Worm (Caenorhabditis elegans) whole organism, L1 larva: ENCODE results near the gene R08C7.12.

ENCODE experiments used
- Y116A8C.19 ChIP-seq: sonication (generic microtip); optimal IDR thresholded peaks from 2 replicates; lab custom pipeline; 2016; ENCODE audit warnings: missing compliant biosample characterization, missing genetic modification characterization, borderline replicate concordance
- aha-1 ChIP-seq: fragments of 150-350 bp; optimal IDR thresholded peaks from 2 replicates; lab custom pipeline; 2014; ENCODE audit warnings: missing biosample characterization, missing genetic modification characterization
- ama-1 ChIP-seq: fragments of 150-350 bp; optimal IDR thresholded peaks from 2 replicates; lab custom pipeline; 2014
- ceh-82 ChIP-seq, 3 experiments: fragments of 150-350 bp in 1 of 3; sonication (generic microtip) in 2 of 3; optimal IDR thresholded peaks; 2 replicates each; lab custom pipeline; 2014 to 2017; ENCODE audit warnings: missing biosample characterization in 3 of 3, missing genetic modification characterization in 3 of 3
- ceh-88 ChIP-seq: fragments of 200-800 bp; sonication (Bioruptor generic); IDR thresholded peaks from 2 replicates; pipeline ENCODE4 v1.3.6; 2022; ENCODE audit warnings: missing genetic modification characterization, missing compliant biosample characterization
- ces-1 ChIP-seq: fragments of 150-350 bp; optimal IDR thresholded peaks from 2 replicates; lab custom pipeline; 2014; ENCODE audit warnings: missing biosample characterization, missing genetic modification reagents, missing genetic modification characterization
- dpl-1 ChIP-seq, 3 experiments: fragments of 150-350 bp in 2 of 3; sonication (generic microtip) in 1 of 3; optimal IDR thresholded peaks; 2 replicates each; lab custom pipeline; 2014 to 2017; ENCODE audit warnings: missing biosample characterization in 3 of 3, missing genetic modification characterization in 3 of 3, missing genetic modification reagents in 3 of 3
- efl-3 ChIP-seq: fragments of 200-800 bp; sonication (Bioruptor generic); optimal IDR thresholded peaks from 2 replicates; lab custom pipeline; 2018; ENCODE audit warnings: mild to moderate bottlenecking, missing genetic modification characterization, missing compliant biosample characterization
- egl-13 ChIP-seq: sonication (generic microtip); optimal IDR thresholded peaks from 2 replicates; lab custom pipeline; 2016; ENCODE audit warnings: missing genotype, missing genetic modification reagents, missing genetic modification characterization, missing compliant biosample characterization
- egl-27 ChIP-seq, 2 experiments: fragments of 150-350 bp in 1 of 2; sonication (generic microtip); optimal IDR thresholded peaks; 3 replicates each; lab custom pipeline; 2017 to 2018; ENCODE audit warnings: missing biosample characterization in 2 of 2, missing genetic modification characterization in 2 of 2, missing genetic modification reagents in 2 of 2
- elt-2 ChIP-seq: sonication (generic microtip); optimal IDR thresholded peaks from 2 replicates; lab custom pipeline; 2016; ENCODE audit warnings: missing genetic modification characterization, mild to moderate bottlenecking, inconsistent platforms, missing compliant biosample characterization, missing genetic modification reagents
- elt-3 ChIP-seq, 6 experiments: fragments of 150-350 bp in 1 of 6; sonication (generic microtip); optimal IDR thresholded peaks; 2 replicates each; lab custom pipeline; 2017 to 2018; ENCODE audit warnings: missing biosample characterization in 6 of 6, missing genetic modification characterization in 6 of 6, inconsistent platforms in 1 of 6
- fkh-10 ChIP-seq: sonication (generic microtip); optimal IDR thresholded peaks from 2 replicates; lab custom pipeline; 2017; ENCODE audit warnings: missing biosample characterization, missing genetic modification reagents, missing genetic modification characterization
- fkh-8 ChIP-seq: sonication (generic microtip); optimal IDR thresholded peaks from 2 replicates; lab custom pipeline; 2016; ENCODE audit warnings: mild to moderate bottlenecking, missing genetic modification characterization, missing compliant biosample characterization
- fos-1 ChIP-seq: fragments of 150-350 bp; optimal IDR thresholded peaks from 2 replicates; lab custom pipeline; 2014; ENCODE audit warnings: missing biosample characterization, missing genetic modification characterization
- grh-1 ChIP-seq: fragments of 200-800 bp; sonication (Bioruptor generic); IDR thresholded peaks from 2 replicates; pipeline ENCODE4 v1.3.6; 2022; ENCODE audit warnings: missing genetic modification reagents, missing genetic modification characterization, missing compliant biosample characterization
- hlh-17 ChIP-seq: fragments of 200-800 bp; sonication (Bioruptor generic); optimal IDR thresholded peaks from 2 replicates; lab custom pipeline; 2018; ENCODE audit warnings: missing genetic modification characterization, mild to moderate bottlenecking, missing compliant biosample characterization, moderate library complexity, borderline replicate concordance
- hlh-4 ChIP-seq: sonication (generic microtip); optimal IDR thresholded peaks from 2 replicates; lab custom pipeline; 2016; ENCODE audit warnings: mild to moderate bottlenecking, missing genetic modification characterization, missing compliant biosample characterization
- hpl-2 ChIP-seq: fragments of 150-350 bp; optimal IDR thresholded peaks from 2 replicates; lab custom pipeline; 2014; ENCODE audit warnings: missing biosample characterization, missing genetic modification reagents, missing genetic modification characterization
- irx-1 ChIP-seq: sonication (generic microtip); optimal IDR thresholded peaks from 2 replicates; lab custom pipeline; 2016; ENCODE audit warnings: missing genetic modification characterization, missing compliant biosample characterization
- isw-1 ChIP-seq: fragments of 200-800 bp; sonication (Bioruptor generic); IDR thresholded peaks from 2 replicates; pipeline ENCODE4 v1.3.6; 2022; ENCODE audit warnings: missing genetic modification characterization, missing compliant biosample characterization
- jun-1 ChIP-seq: fragments of 150-350 bp; optimal IDR thresholded peaks from 2 replicates; lab custom pipeline; 2014; ENCODE audit warnings: missing biosample characterization, missing genetic modification reagents, missing genetic modification characterization
- lin-13 ChIP-seq: fragments of 150-350 bp; optimal IDR thresholded peaks from 2 replicates; lab custom pipeline; 2014; ENCODE audit warnings: missing biosample characterization, missing genetic modification reagents, missing genetic modification characterization
- lin-39 ChIP-seq: fragments of 150-350 bp; optimal IDR thresholded peaks from 2 replicates; lab custom pipeline; 2014; ENCODE audit warnings: missing biosample characterization, missing genetic modification reagents, missing genetic modification characterization
- lir-3 ChIP-seq: sonication (generic microtip); optimal IDR thresholded peaks from 2 replicates; lab custom pipeline; 2016; ENCODE audit warnings: mild to moderate bottlenecking, missing genetic modification characterization, moderate library complexity, missing compliant biosample characterization; ENCODE audit not compliant: poor library complexity
- lsy-2 ChIP-seq, 2 experiments: fragments of 150-350 bp; optimal IDR thresholded peaks; 2 replicates each; lab custom pipeline; 2014; ENCODE audit warnings: missing biosample characterization in 2 of 2, missing genetic modification characterization in 2 of 2
- mab-9 ChIP-seq: fragments of 200-800 bp; sonication (Bioruptor generic); IDR thresholded peaks from 2 replicates; pipeline ENCODE4 v1.3.6; 2022; ENCODE audit warnings: missing genetic modification reagents, missing genetic modification characterization, missing compliant biosample characterization
- mdl-1 ChIP-seq, 2 experiments: fragments of 150-350 bp; optimal IDR thresholded peaks; 2 replicates each; lab custom pipeline; 2014 to 2017; ENCODE audit warnings: missing biosample characterization in 2 of 2, missing genetic modification characterization in 2 of 2, inconsistent platforms in 1 of 2
- mef-2 ChIP-seq: fragments of 150-350 bp; optimal IDR thresholded peaks from 2 replicates; lab custom pipeline; 2014; ENCODE audit warnings: missing biosample characterization, missing genetic modification characterization
- mep-1 ChIP-seq: fragments of 150-350 bp; optimal IDR thresholded peaks from 2 replicates; lab custom pipeline; 2014; ENCODE audit warnings: missing biosample characterization, missing genetic modification characterization
- nhr-19 ChIP-seq: fragments of 200-800 bp; sonication (Bioruptor generic); conservative IDR thresholded peaks from 2 replicates; pipeline ENCODE4 v1.3.6; 2022; ENCODE audit warnings: missing genetic modification characterization, missing compliant biosample characterization
- nhr-20 ChIP-seq: sonication (generic microtip); optimal IDR thresholded peaks from 2 replicates; lab custom pipeline; 2016; ENCODE audit warnings: mild to moderate bottlenecking, missing genetic modification characterization, missing compliant biosample characterization
- nhr-237 ChIP-seq: fragments of 150-350 bp; optimal IDR thresholded peaks from 2 replicates; lab custom pipeline; 2014; ENCODE audit warnings: missing biosample characterization, missing genetic modification characterization
- nhr-47 ChIP-seq: sonication (generic microtip); optimal IDR thresholded peaks from 2 replicates; lab custom pipeline; 2016; ENCODE audit warnings: mild to moderate bottlenecking, missing genetic modification characterization, moderate library complexity, missing compliant biosample characterization
- nhr-71 ChIP-seq: sonication (generic microtip); optimal IDR thresholded peaks from 2 replicates; lab custom pipeline; 2016; ENCODE audit warnings: mild to moderate bottlenecking, missing genetic modification characterization, moderate library complexity, missing compliant biosample characterization
- nhr-76 ChIP-seq: sonication (generic microtip); optimal IDR thresholded peaks from 2 replicates; lab custom pipeline; 2017; ENCODE audit warnings: missing biosample characterization, missing genetic modification characterization
- nhr-77 ChIP-seq: fragments of 150-350 bp; optimal IDR thresholded peaks from 2 replicates; lab custom pipeline; 2014; ENCODE audit warnings: missing biosample characterization, missing genetic modification characterization
- nhr-90 ChIP-seq: sonication (generic microtip); optimal IDR thresholded peaks from 2 replicates; lab custom pipeline; 2016; ENCODE audit warnings: mild to moderate bottlenecking, missing genetic modification characterization, missing compliant biosample characterization; ENCODE audit not compliant: poor library complexity
- pag-3 ChIP-seq: sonication (generic microtip); optimal IDR thresholded peaks from 2 replicates; lab custom pipeline; 2017; ENCODE audit warnings: missing genetic modification characterization, mild to moderate bottlenecking, missing compliant biosample characterization, antibody characterized with exemption, borderline replicate concordance; ENCODE audit not compliant: insufficient read depth
- pax-3 ChIP-seq: fragments of 200-800 bp; sonication (Bioruptor generic); optimal IDR thresholded peaks from 2 replicates; lab custom pipeline; 2018; ENCODE audit warnings: mild to moderate bottlenecking, missing genetic modification characterization, moderate library complexity, missing compliant biosample characterization
- snu-23 ChIP-seq: sonication (generic microtip); optimal IDR thresholded peaks from 2 replicates; lab custom pipeline; 2016; ENCODE audit warnings: missing genetic modification characterization, missing compliant biosample characterization
- sox-4 ChIP-seq: sonication (generic microtip); optimal IDR thresholded peaks from 2 replicates; lab custom pipeline; 2016; ENCODE audit warnings: missing genetic modification characterization, missing compliant biosample characterization
- sptf-1 ChIP-seq: fragments of 150-350 bp; optimal IDR thresholded peaks from 2 replicates; lab custom pipeline; 2014; ENCODE audit warnings: missing biosample characterization, missing genetic modification characterization
- swsn-7 ChIP-seq: sonication (generic microtip); optimal IDR thresholded peaks from 2 replicates; lab custom pipeline; 2016; ENCODE audit warnings: missing genetic modification characterization, missing compliant biosample characterization
- tlp-1 ChIP-seq: fragments of 150-350 bp; optimal IDR thresholded peaks from 2 replicates; lab custom pipeline; 2014; ENCODE audit warnings: missing biosample characterization, missing genetic modification characterization
- unc-130 ChIP-seq: fragments of 150-350 bp; optimal IDR thresholded peaks from 2 replicates; lab custom pipeline; 2017; ENCODE audit warnings: missing biosample characterization, missing genetic modification characterization, inconsistent platforms
- unc-30 ChIP-seq: sonication (generic microtip); optimal IDR thresholded peaks from 2 replicates; lab custom pipeline; 2017; ENCODE audit warnings: missing biosample characterization, missing genetic modification characterization
- unc-86 ChIP-seq: sonication (generic microtip); optimal IDR thresholded peaks from 2 replicates; lab custom pipeline; 2016; ENCODE audit warnings: missing genetic modification characterization, missing compliant biosample characterization
- unc-98 ChIP-seq: fragments of 200-800 bp; sonication (Bioruptor generic); IDR thresholded peaks from 2 replicates; pipeline ENCODE4 v1.3.6; 2022; ENCODE audit warnings: missing genetic modification characterization, missing compliant biosample characterization
- ztf-11 ChIP-seq, 2 experiments: sonication (generic microtip); optimal IDR thresholded peaks; 2 replicates each; lab custom pipeline; 2016 to 2017; ENCODE audit warnings: missing genetic modification characterization in 2 of 2, missing biosample characterization in 1 of 2, missing compliant biosample characterization in 1 of 2
- ztf-4 ChIP-seq: fragments of 150-350 bp; optimal IDR thresholded peaks from 2 replicates; lab custom pipeline; 2014; ENCODE audit warnings: missing biosample characterization, missing genetic modification characterization

The R08C7.12 gene

ce11 chrIV:4445711-4446290, 3.7 kb upstream of the R08C7.12 start, which contains the start of the genes wapl-1 and htz-1 (continued):
- TF ChIP-seq irx-1 (tag; lab: Kevin White, UChicago) (peak; percentile 91), mab-9 (GFP tag; lab: Robert Waterston, UW) (peak; percentile 85), unc-130 (tag; lab: Kevin White, UChicago) (peak; percentile 99), unc-98 (GFP tag; lab: Robert Waterston, UW) (no peak), ceh-82 (tag; optimal IDR thresholded peaks at IDR 0.05; lab: Kevin White, UChicago) (peak; percentile 97 to 98 (median 97)), unc-30 (tag; lab: Kevin White, UChicago) (no peak), grh-1 (GFP tag; lab: Robert Waterston, UW) (peak; percentile 94), tlp-1 (tag; lab: Kevin White, UChicago) (no peak), fkh-10 (peak; percentile 92), hpl-2 (GFP tag; lab: Kevin White, UChicago) (peak; percentile 87), lin-13 (GFP tag; lab: Kevin White, UChicago) (peak; percentile 98), sptf-1 (no peak), lir-3 (tag; lab: Kevin White, UChicago) (peak; percentile 84), nhr-237 (tag; lab: Kevin White, UChicago) (peak; percentile 92), snu-23 (GFP tag; lab: Kevin White, UChicago) (peak; percentile 98), nhr-76 (tag; lab: Kevin White, UChicago) (no peak), jun-1 (tag; lab: Kevin White, UChicago) (peak; percentile 95), aha-1 (tag; lab: Kevin White, UChicago) (peak; percentile 60), efl-3 (peak; percentile 44), ces-1 (GFP tag; lab: Kevin White, UChicago) (no peak), mdl-1 (tag; optimal IDR thresholded peaks at IDR 0.05; lab: Kevin White, UChicago) (peak in 1 of 2 experiments; percentile 94), ama-1 (lab: Kevin White, UChicago) (peak; percentile 71), pax-3 (tag; lab: Kevin White, UChicago) (peak; percentile 95), dpl-1 (GFP tag; optimal IDR thresholded peaks at IDR 0.05; lab: Kevin White, UChicago) (peak; percentile 95 to 96 (median 96)), lin-39 (tag; lab: Kevin White, UChicago) (peak; percentile 84), unc-86 (tag; lab: Kevin White, UChicago) (peak; percentile 98), isw-1 (GFP tag; lab: Robert Waterston, UW) (peak; percentile 97), egl-27 (tag; optimal IDR thresholded peaks at IDR 0.05; lab: Kevin White, UChicago) (peak; percentile 51 to 54), elt-3 (tag; optimal IDR thresholded peaks at IDR 0.05; lab: Kevin White, UChicago) (peak; percentile 43 to 92 (median 80)), pag-3 (no peak), fkh-8 (tag; lab: Kevin White, UChicago) (peak; percentile 97), mep-1 (tag; lab: Kevin White, UChicago) (peak; percentile 97), nhr-71 (peak; percentile 98), Y116A8C.19 (no peak), nhr-90 (tag; lab: Kevin White, UChicago) (peak; percentile 95), nhr-77 (tag; lab: Kevin White, UChicago) (peak; percentile 92), hlh-4 (tag; lab: Kevin White, UChicago) (no peak), sox-4 (tag; lab: Kevin White, UChicago) (peak; percentile 89), ceh-88 (GFP tag; lab: Robert Waterston, UW) (peak; percentile 86), mef-2 (tag; lab: Kevin White, UChicago) (peak; percentile 91), egl-13 (peak; percentile 90), swsn-7 (peak; percentile 97), ztf-11 (tag; optimal IDR thresholded peaks at IDR 0.05; lab: Kevin White, UChicago) (peak in 1 of 2 experiments; percentile 93), nhr-20 (tag; lab: Kevin White, UChicago) (peak; percentile 96), nhr-19 (GFP tag; lab: Robert Waterston, UW) (peak; percentile 97), lsy-2 (tag; optimal IDR thresholded peaks at IDR 0.05; lab: Kevin White, UChicago) (peak; percentile 99 to 100), elt-2 (peak; percentile 73), nhr-47 (peak; percentile 98), ztf-4 (tag; lab: Kevin White, UChicago) (peak; percentile 91), hlh-17 (GFP tag; lab: Kevin White, UChicago) (no peak), fos-1 (tag; lab: Kevin White, UChicago) (peak; percentile 92)
